Worm (Caenorhabditis elegans) whole organism, L3 larva: ENCODE measurements around the gene R04B5.6.

ENCODE experiments used
- R02D3.7 ChIP-seq: fragments of 150-350 bp; optimal IDR thresholded peaks from 2 replicates; lab custom pipeline; 2014; ENCODE audit warnings: missing biosample characterization, missing genetic modification characterization
- ama-1 ChIP-seq: fragments of 150-350 bp; optimal IDR thresholded peaks from 2 replicates; lab custom pipeline; 2018
- ceh-16 ChIP-seq: sonication (generic microtip); optimal IDR thresholded peaks from 2 replicates; lab custom pipeline; 2017; ENCODE audit warnings: missing biosample characterization, missing genetic modification characterization
- ceh-28 ChIP-seq: fragments of 150-350 bp; optimal IDR thresholded peaks from 2 replicates; lab custom pipeline; 2014; ENCODE audit warnings: missing biosample characterization, missing genetic modification reagents, missing genetic modification characterization
- ceh-82 ChIP-seq: fragments of 150-350 bp; optimal IDR thresholded peaks from 2 replicates; lab custom pipeline; 2014; ENCODE audit warnings: missing biosample characterization, missing genetic modification characterization
- ceh-9 ChIP-seq: sonication (generic microtip); optimal IDR thresholded peaks from 2 replicates; lab custom pipeline; 2018; ENCODE audit warnings: missing biosample characterization, missing genetic modification characterization
- daf-12 ChIP-seq: fragments of 150-350 bp; optimal IDR thresholded peaks from 2 replicates; lab custom pipeline; 2014; ENCODE audit warnings: missing biosample characterization, missing genetic modification reagents, missing genetic modification characterization
- egl-27 ChIP-seq: sonication (generic microtip); optimal IDR thresholded peaks from 4 replicates; lab custom pipeline; 2017; ENCODE audit warnings: missing biosample characterization, missing genetic modification reagents, missing genetic modification characterization
- elt-1 ChIP-seq: fragments of 150-350 bp; optimal IDR thresholded peaks from 2 replicates; lab custom pipeline; 2014; ENCODE audit warnings: missing biosample characterization, missing genetic modification characterization
- elt-2 ChIP-seq: sonication (generic microtip); optimal IDR thresholded peaks from 2 replicates; lab custom pipeline; 2016; ENCODE audit warnings: missing genetic modification reagents, mild to moderate bottlenecking, missing genetic modification characterization, missing compliant biosample characterization
- eor-1 ChIP-seq, 2 experiments: fragments of 150-350 bp; optimal IDR thresholded peaks; 2 replicates each; lab custom pipeline; 2014 to 2018; ENCODE audit warnings: missing biosample characterization in 2 of 2, missing genetic modification characterization in 2 of 2
- fkh-10 ChIP-seq: sonication (generic microtip); optimal IDR thresholded peaks from 2 replicates; lab custom pipeline; 2017; ENCODE audit warnings: missing biosample characterization, missing genetic modification reagents, missing genetic modification characterization
- fkh-2 ChIP-seq: fragments of 150-350 bp; optimal IDR thresholded peaks from 2 replicates; lab custom pipeline; 2014; ENCODE audit warnings: missing biosample characterization, missing genetic modification reagents, missing genetic modification characterization
- fos-1 ChIP-seq: fragments of 150-350 bp; optimal IDR thresholded peaks from 2 replicates; lab custom pipeline; 2014; ENCODE audit warnings: missing biosample characterization, missing genetic modification characterization
- hmg-11 ChIP-seq: sonication (generic microtip); optimal IDR thresholded peaks from 2 replicates; lab custom pipeline; 2016; ENCODE audit warnings: missing genetic modification characterization, missing compliant biosample characterization
- jun-1 ChIP-seq: fragments of 150-350 bp; optimal IDR thresholded peaks from 2 replicates; lab custom pipeline; 2014; ENCODE audit warnings: missing biosample characterization, missing genetic modification reagents, missing genetic modification characterization
- lin-15B ChIP-seq: fragments of 150-350 bp; optimal IDR thresholded peaks from 2 replicates; lab custom pipeline; 2014; ENCODE audit warnings: missing biosample characterization, missing genetic modification characterization
- lin-39 ChIP-seq: fragments of 150-350 bp; optimal IDR thresholded peaks from 2 replicates; lab custom pipeline; 2018; ENCODE audit warnings: missing biosample characterization, missing genetic modification reagents, missing genetic modification characterization
- lsy-12 ChIP-seq: sonication (generic microtip); optimal IDR thresholded peaks from 2 replicates; lab custom pipeline; 2016; ENCODE audit warnings: mild to moderate bottlenecking, missing genetic modification characterization, missing compliant biosample characterization
- mdl-1 ChIP-seq: fragments of 150-350 bp; optimal IDR thresholded peaks from 2 replicates; lab custom pipeline; 2014; ENCODE audit warnings: missing biosample characterization, missing genetic modification characterization
- mml-1 ChIP-seq: fragments of 150-350 bp; sonication (generic microtip); optimal IDR thresholded peaks from 3 replicates; lab custom pipeline; 2014; ENCODE audit warnings: missing biosample characterization, missing genetic modification characterization
- nfya-1 ChIP-seq: sonication (generic microtip); optimal IDR thresholded peaks from 2 replicates; lab custom pipeline; 2017; ENCODE audit warnings: missing genetic modification characterization, mild to moderate bottlenecking, missing compliant biosample characterization, antibody characterized with exemption, moderate library complexity; ENCODE audit not compliant: insufficient read depth
- nhr-11 ChIP-seq: fragments of 150-350 bp; optimal IDR thresholded peaks from 2 replicates; lab custom pipeline; 2014; ENCODE audit warnings: missing biosample characterization, missing genetic modification characterization
- nhr-12 ChIP-seq: fragments of 150-350 bp; optimal IDR thresholded peaks from 2 replicates; lab custom pipeline; 2014; ENCODE audit warnings: missing biosample characterization, missing genetic modification characterization
- nhr-23 ChIP-seq: fragments of 150-350 bp; optimal IDR thresholded peaks from 2 replicates; lab custom pipeline; 2014; ENCODE audit warnings: missing biosample characterization, missing genetic modification reagents, missing genetic modification characterization
- nhr-237 ChIP-seq: fragments of 150-350 bp; optimal IDR thresholded peaks from 2 replicates; lab custom pipeline; 2014; ENCODE audit warnings: missing biosample characterization, missing genetic modification characterization
- nhr-25 ChIP-seq: sonication (generic microtip); optimal IDR thresholded peaks from 2 replicates; lab custom pipeline; 2017; ENCODE audit warnings: missing biosample characterization, missing genetic modification characterization
- nhr-28 ChIP-seq: fragments of 150-350 bp; optimal IDR thresholded peaks from 2 replicates; lab custom pipeline; 2014; ENCODE audit warnings: missing biosample characterization, missing genetic modification characterization
- nhr-43 ChIP-seq: sonication (generic microtip); optimal IDR thresholded peaks from 2 replicates; lab custom pipeline; 2016; ENCODE audit warnings: mild to moderate bottlenecking, missing genetic modification characterization, missing compliant biosample characterization; ENCODE audit not compliant: poor library complexity, severe bottlenecking
- nhr-67 ChIP-seq: fragments of 150-350 bp; optimal IDR thresholded peaks from 2 replicates; lab custom pipeline; 2014; ENCODE audit warnings: missing biosample characterization, missing genetic modification characterization
- nhr-76 ChIP-seq: fragments of 150-350 bp; sonication (generic microtip); optimal IDR thresholded peaks from 5 replicates; lab custom pipeline; 2014; ENCODE audit warnings: missing biosample characterization, missing genetic modification characterization
- nhr-77 ChIP-seq: fragments of 150-350 bp; optimal IDR thresholded peaks from 2 replicates; lab custom pipeline; 2014; ENCODE audit warnings: missing biosample characterization, missing genetic modification characterization
- pha-4 ChIP-seq: fragments of 150-350 bp; optimal IDR thresholded peaks from 2 replicates; lab custom pipeline; 2014; ENCODE audit warnings: missing biosample characterization, missing genetic modification reagents, missing genetic modification characterization
- pqm-1 ChIP-seq: fragments of 150-350 bp; optimal IDR thresholded peaks from 2 replicates; lab custom pipeline; 2017; ENCODE audit warnings: missing biosample characterization, missing genetic modification characterization, inconsistent platforms
- sea-2 ChIP-seq: fragments of 150-350 bp; sonication (generic microtip); optimal IDR thresholded peaks from 4 replicates; lab custom pipeline; 2014; ENCODE audit warnings: missing biosample characterization, missing genetic modification reagents, missing genetic modification characterization
- skn-1 ChIP-seq: fragments of 150-350 bp; optimal IDR thresholded peaks from 2 replicates; lab custom pipeline; 2014; ENCODE audit warnings: missing biosample characterization, missing genetic modification characterization
- snpc-4 ChIP-seq: fragments of 150-350 bp; optimal IDR thresholded peaks from 2 replicates; lab custom pipeline; 2014; ENCODE audit warnings: missing biosample characterization, missing genetic modification characterization
- tbx-2 ChIP-seq: sonication (generic microtip); optimal IDR thresholded peaks from 2 replicates; lab custom pipeline; 2016; ENCODE audit warnings: mild to moderate bottlenecking, missing genetic modification characterization, missing compliant biosample characterization
- unc-39 ChIP-seq: sonication (generic microtip); optimal IDR thresholded peaks from 4 replicates; lab custom pipeline; 2017; ENCODE audit warnings: missing biosample characterization, missing genetic modification characterization
- unc-62 ChIP-seq: fragments of 150-350 bp; sonication (generic microtip); optimal IDR thresholded peaks from 4 replicates; lab custom pipeline; 2014; ENCODE audit warnings: missing biosample characterization, missing genetic modification reagents, missing genetic modification characterization
- zag-1 ChIP-seq: fragments of 150-350 bp; optimal IDR thresholded peaks from 2 replicates; lab custom pipeline; 2014; ENCODE audit warnings: missing biosample characterization, missing genetic modification characterization
- ztf-4 ChIP-seq: fragments of 150-350 bp; optimal IDR thresholded peaks from 2 replicates; lab custom pipeline; 2014; ENCODE audit warnings: missing biosample characterization, missing genetic modification characterization

The R04B5.6 gene

ce11 chrV:10084864-10085263 is at the start of gene R04B5.6:
R04B5.6 (plus strand) TSS chrV:10085164.
- TF ChIP-seq ztf-4 (tag; lab: Kevin White, UChicago) = peak; percentile 18
- peak; percentile 63 for TF ChIP-seq nhr-76 (tag; lab: Kevin White, UChicago)
- no peak for TF ChIP-seq hmg-11

DNA sequence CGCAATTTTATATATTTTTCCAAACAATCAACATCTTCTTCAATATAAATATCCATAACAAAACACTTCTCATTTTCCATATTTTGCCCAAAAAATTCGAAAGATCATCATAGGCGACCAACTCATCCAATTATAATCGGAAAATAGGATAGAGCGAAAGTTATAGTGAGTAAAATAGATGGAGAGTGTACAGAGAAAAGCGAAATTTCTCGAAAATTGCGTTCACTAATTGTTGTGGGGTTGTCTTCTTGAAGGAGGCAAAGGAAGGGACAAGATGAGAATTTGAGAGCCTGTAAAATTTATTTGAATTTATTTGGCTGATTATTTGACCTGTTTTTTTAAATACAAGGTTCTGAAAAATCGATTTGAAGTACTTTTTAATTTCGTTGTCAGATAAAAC is 49.4 kb upstream of the R04B5.6 start:
- TF ChIP-seq elt-2 = no peak
- no peak for TF ChIP-seq nhr-12 (tag; lab: Kevin White, UChicago)
- peak; percentile 2 for TF ChIP-seq nhr-23 (tag; lab: Kevin White, UChicago)
- TF ChIP-seq, all 47 proteins: peak for 1

ce11 chrV:10036275-10036674 is 48.7 kb upstream of the R04B5.6 start, which contains the start of gene T06E8.2:
T06E8.2 (minus strand) TSS chrV:10036413.
- peak; percentile 56 for TF ChIP-seq snpc-4 (tag; lab: Kevin White, UChicago)
- TF ChIP-seq nhr-76 (tag; lab: Kevin White, UChicago) = no peak
- TF ChIP-seq nhr-11 (tag; lab: Kevin White, UChicago) = no peak
- TF ChIP-seq daf-12 (tag; lab: Kevin White, UChicago) = no peak
- peak; percentile 24 for TF ChIP-seq hmg-11
- no peak for TF ChIP-seq fkh-10 (GFP tag; lab: Kevin White, UChicago)
- TF ChIP-seq lin-15B (tag; lab: Kevin White, UChicago) = peak; percentile 6
- no peak for TF ChIP-seq nhr-237 (tag; lab: Kevin White, UChicago)
- TF ChIP-seq ama-1 (lab: Kevin White, UChicago) = no peak
- TF ChIP-seq nhr-43 = peak; percentile 27
- no peak for TF ChIP-seq elt-1
- no peak for TF ChIP-seq fkh-2 (tag; lab: Kevin White, UChicago)
- TF ChIP-seq zag-1 (tag; lab: Kevin White, UChicago) = no peak
- no peak for TF ChIP-seq mdl-1
- TF ChIP-seq unc-39 (tag; lab: Kevin White, UChicago) = no peak
- TF ChIP-seq nfya-1 (tag; lab: Kevin White, UChicago) = peak; percentile 27
- TF ChIP-seq pha-4 (tag; lab: Kevin White, UChicago) = peak; percentile 91
- no peak for TF ChIP-seq nhr-23 (tag; lab: Kevin White, UChicago)

DNA sequence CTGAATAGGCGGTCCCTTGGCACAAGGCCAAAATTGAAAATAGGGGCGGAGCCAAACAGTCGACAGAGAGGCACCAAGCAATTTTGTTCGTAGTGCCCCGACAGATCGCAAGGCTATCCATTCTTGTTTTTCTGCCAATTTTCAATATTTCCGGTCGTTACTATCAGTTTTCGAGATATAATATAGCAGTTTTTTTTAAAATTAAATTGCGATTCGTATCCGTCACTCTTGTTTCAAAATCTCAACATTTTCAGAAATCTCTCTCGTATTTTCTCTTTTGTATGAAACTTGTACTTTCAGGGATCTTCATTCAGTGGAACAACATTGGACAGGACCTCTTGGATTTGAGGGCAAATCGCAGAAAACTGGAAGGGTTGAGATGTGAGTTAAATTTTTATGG is 47.9 kb upstream of the R04B5.6 start, which contains the start of gene F57A8.1:
F57A8.1 (plus strand) TSS at position 301 of the 400 bp plus-strand sequence.
- TF ChIP-seq lin-39 (tag; lab: Kevin White, UChicago) (no peak), daf-12 (tag; lab: Kevin White, UChicago) (no peak), nhr-23 (tag; lab: Kevin White, UChicago) (no peak), egl-27 (no peak), pqm-1 (tag; lab: Kevin White, UChicago) (no peak), ceh-16 (tag; lab: Kevin White, UChicago) (no peak), R02D3.7 (tag; lab: Kevin White, UChicago) (no peak)
- TF ChIP-seq, all 47 proteins: peak for 0

- TF ChIP-seq elt-1 = no peak
- TF ChIP-seq nhr-11 (tag; lab: Kevin White, UChicago) = no peak
- no peak for TF ChIP-seq ztf-4 (tag; lab: Kevin White, UChicago)
- TF ChIP-seq ama-1 (lab: Kevin White, UChicago) = no peak
- TF ChIP-seq nhr-77 (tag; lab: Kevin White, UChicago) = no peak
- TF ChIP-seq ceh-82 (tag; lab: Kevin White, UChicago) = no peak
- peak; percentile 78 for TF ChIP-seq nhr-25
- TF ChIP-seq skn-1 (tag; lab: Kevin White, UChicago) = peak; percentile 58
- TF ChIP-seq pqm-1 (tag; lab: Kevin White, UChicago) = peak; percentile 83
- TF ChIP-seq ceh-28 (tag; lab: Kevin White, UChicago) = no peak
- TF ChIP-seq eor-1 (tag; optimal IDR thresholded peaks at IDR 0.05; lab: Kevin White, UChicago) = no peak
- peak; percentile 36 for TF ChIP-seq lin-15B (tag; lab: Kevin White, UChicago)
- TF ChIP-seq nhr-23 (tag; lab: Kevin White, UChicago) = peak; percentile 67
- peak; percentile 89 for TF ChIP-seq elt-2
- TF ChIP-seq lsy-12 (tag; lab: Kevin White, UChicago) = peak; percentile 43
- no peak for TF ChIP-seq nhr-76 (tag; lab: Kevin White, UChicago)
- TF ChIP-seq fos-1 (tag; lab: Kevin White, UChicago) = no peak
- no peak for TF ChIP-seq nhr-67 (tag; lab: Kevin White, UChicago)
- no peak for TF ChIP-seq mml-1
- peak; percentile 59 for TF ChIP-seq snpc-4 (tag; lab: Kevin White, UChicago)
- peak; percentile 2 for TF ChIP-seq mdl-1
- TF ChIP-seq ceh-16 (tag; lab: Kevin White, UChicago) = no peak
- TF ChIP-seq unc-62 = peak; percentile 23
- no peak for TF ChIP-seq sea-2 (GFP tag; lab: Kevin White, UChicago)
- TF ChIP-seq ceh-9 = no peak
- no peak for TF ChIP-seq nhr-28 (tag; lab: Kevin White, UChicago)
- no peak for TF ChIP-seq daf-12 (tag; lab: Kevin White, UChicago)
- TF ChIP-seq hmg-11 = peak; percentile 76
- TF ChIP-seq fkh-10 (GFP tag; lab: Kevin White, UChicago) = no peak
- peak; percentile 65 for TF ChIP-seq jun-1
- TF ChIP-seq tbx-2 = peak; percentile 6
- peak; percentile 93 for TF ChIP-seq pha-4 (tag; lab: Kevin White, UChicago)
- TF ChIP-seq unc-39 (tag; lab: Kevin White, UChicago) = no peak
- no peak for TF ChIP-seq fkh-2 (tag; lab: Kevin White, UChicago)
- TF ChIP-seq nhr-12 (tag; lab: Kevin White, UChicago) = no peak
- TF ChIP-seq zag-1 (tag; lab: Kevin White, UChicago) = no peak
- TF ChIP-seq nhr-43 = peak; percentile 32
These were observed 45.1 kb upstream of the R04B5.6 start for ce11 chrV:10039837-10040236.
